Worm (Caenorhabditis elegans) whole organism, L4 larva: Measurements from ENCODE around the gene grl-6.

ENCODE experiments used
- F44E2.7 ChIP-seq: fragments of 200-800 bp; sonication (Bioruptor generic); IDR thresholded peaks from 2 replicates; pipeline ENCODE4 v2.1.2; 2022; ENCODE audit warnings: missing genetic modification characterization, missing compliant biosample characterization
- attf-4 ChIP-seq: sonication (generic microtip); optimal IDR thresholded peaks from 3 replicates; lab custom pipeline; 2017; ENCODE audit warnings: missing biosample characterization, missing genetic modification characterization
- ceh-82 ChIP-seq: sonication (generic microtip); optimal IDR thresholded peaks from 2 replicates; lab custom pipeline; 2017; ENCODE audit warnings: missing biosample characterization, missing genetic modification characterization
- dpl-1 ChIP-seq: fragments of 150-350 bp; optimal IDR thresholded peaks from 2 replicates; lab custom pipeline; 2014; ENCODE audit warnings: missing biosample characterization, missing genetic modification reagents, missing genetic modification characterization
- nhr-25 ChIP-seq: sonication (generic microtip); optimal IDR thresholded peaks from 2 replicates; lab custom pipeline; 2017; ENCODE audit warnings: missing genetic modification characterization, mild to moderate bottlenecking, missing compliant biosample characterization, antibody characterized with exemption, moderate library complexity, borderline replicate concordance; ENCODE audit not compliant: insufficient read depth
- nhr-77 ChIP-seq: fragments of 150-350 bp; optimal IDR thresholded peaks from 2 replicates; lab custom pipeline; 2014; ENCODE audit warnings: missing biosample characterization, missing genetic modification characterization
- pqm-1 ChIP-seq: sonication (generic microtip); optimal IDR thresholded peaks from 2 replicates; lab custom pipeline; 2017; ENCODE audit warnings: missing biosample characterization, missing genetic modification characterization
- unc-39 ChIP-seq: sonication (generic microtip); optimal IDR thresholded peaks from 2 replicates; lab custom pipeline; 2017; ENCODE audit warnings: missing biosample characterization, missing genetic modification characterization
- ztf-7 ChIP-seq: fragments of 150-350 bp; optimal IDR thresholded peaks from 2 replicates; lab custom pipeline; 2014; ENCODE audit warnings: missing biosample characterization, missing genetic modification characterization

- no peak for TF ChIP-seq attf-4
- no peak for TF ChIP-seq ztf-7 (tag; lab: Kevin White, UChicago)
- no peak for TF ChIP-seq F44E2.7 (GFP tag; lab: Robert Waterston, UW)
- TF ChIP-seq dpl-1 (GFP tag; lab: Kevin White, UChicago) = no peak
- no peak for TF ChIP-seq unc-39 (tag; lab: Kevin White, UChicago)
- no peak for TF ChIP-seq nhr-77
- TF ChIP-seq nhr-25 (tag; lab: Kevin White, UChicago) = no peak
- TF ChIP-seq pqm-1 (tag; lab: Kevin White, UChicago) = no peak
- TF ChIP-seq ceh-82 (tag; lab: Kevin White, UChicago) = no peak
Measured at ce11 chrX:6440464-6440863, 10.3 kb downstream of the grl-6 start, which contains the start of gene K10C2.14.
